Fruit fly (Drosophila melanogaster) whole organism, pupa: ENCODE data around the gene CG42713.

Experiments
- CG13204 ChIP-seq: fragments of 200-800 bp; sonication (Bioruptor generic); optimal IDR thresholded peaks from 2 replicates; lab custom pipeline; 2018; ENCODE audit warnings: missing biosample characterization, mild to moderate bottlenecking, missing genetic modification characterization, moderate library complexity
- CG17806 ChIP-seq: fragments of 200-800 bp; sonication (Bioruptor generic); optimal IDR thresholded peaks from 2 replicates; lab custom pipeline; 2018; ENCODE audit warnings: missing biosample characterization, mild to moderate bottlenecking, missing genetic modification characterization, moderate library complexity
- CG34367 ChIP-seq: fragments of 200-800 bp; sonication (Bioruptor generic); optimal IDR thresholded peaks from 2 replicates; lab custom pipeline; 2018; ENCODE audit warnings: missing biosample characterization, mild to moderate bottlenecking, missing genetic modification characterization
- CG8159 ChIP-seq: fragments of 200-800 bp; sonication (Bioruptor generic); optimal IDR thresholded peaks from 3 replicates; lab custom pipeline; 2018; ENCODE audit warnings: missing biosample characterization, mild to moderate bottlenecking, missing genetic modification characterization, moderate library complexity
- D1 ChIP-seq: fragments of 200-800 bp; sonication (Bioruptor generic); optimal IDR thresholded peaks from 2 replicates; lab custom pipeline; 2018; ENCODE audit warnings: missing biosample characterization, mild to moderate bottlenecking, missing genetic modification characterization, moderate library complexity
- EcR ChIP-seq: fragments of 200-800 bp; sonication (Bioruptor generic); optimal IDR thresholded peaks from 3 replicates; lab custom pipeline; 2019; ENCODE audit warnings: missing biosample characterization, missing genetic modification characterization, mild to moderate bottlenecking, moderate library complexity, missing genetic modification reagents
- Ets98B ChIP-seq: fragments of 200-800 bp; sonication (Bioruptor generic); IDR thresholded peaks from 2 replicates; pipeline ENCODE4 v1.3.6; 2022; ENCODE audit warnings: missing biosample characterization, missing genetic modification characterization
- Pif1A ChIP-seq: fragments of 200-800 bp; sonication (Bioruptor generic); optimal IDR thresholded peaks from 3 replicates; lab custom pipeline; 2016; ENCODE audit warnings: missing biosample characterization, missing genetic modification characterization
- Pif1B ChIP-seq: fragments of 200-800 bp; sonication (Bioruptor generic); optimal IDR thresholded peaks from 3 replicates; lab custom pipeline; 2016; ENCODE audit warnings: missing biosample characterization, missing genetic modification characterization
- Snoo ChIP-seq: fragments of 200-800 bp; sonication (Bioruptor generic); optimal IDR thresholded peaks from 3 replicates; lab custom pipeline; 2017; ENCODE audit warnings: missing biosample characterization, mild to moderate bottlenecking, missing genetic modification characterization, inconsistent platforms
- fd96Ca ChIP-seq: fragments of 200-800 bp; sonication (Bioruptor generic); IDR thresholded peaks from 3 replicates; pipeline ENCODE4 v1.3.6; 2022; ENCODE audit warnings: missing biosample characterization, missing genetic modification characterization

dm6 chr2L:8846726-8847554, 44.3 kb upstream of the CG42713 start:
- peak; percentile 81 for TF ChIP-seq EcR (GFP tag; lab: Kevin White, UChicago)
- no peak for TF ChIP-seq Pif1A (GFP tag; lab: Kevin White, UChicago)
- TF ChIP-seq CG13204 = no peak
- TF ChIP-seq Ets98B = no peak
- no peak for TF ChIP-seq D1 (tag; lab: Kevin White, UChicago)
- no peak for TF ChIP-seq fd96Ca
- TF ChIP-seq CG34367 = no peak
- no peak for TF ChIP-seq CG8159 (tag; lab: Kevin White, UChicago)
- TF ChIP-seq Pif1B (GFP tag; lab: Kevin White, UChicago) = no peak
- no peak for TF ChIP-seq CG17806 (tag; lab: Kevin White, UChicago)
- peak; percentile 90 for TF ChIP-seq Snoo
